Worm (Caenorhabditis elegans) whole organism, L4 larva: ENCODE results near the gene pdi-2.

Experiments used
- aly-2 ChIP-seq: sonication (generic microtip); optimal IDR thresholded peaks from 2 replicates; lab custom pipeline; 2018; ENCODE audit warnings: missing biosample characterization, missing genetic modification characterization
- ama-1 ChIP-seq: fragments of 150-350 bp; optimal IDR thresholded peaks from 2 replicates; lab custom pipeline; 2014; ENCODE audit warnings: inconsistent platforms, mixed read lengths
- ceh-82 ChIP-seq: sonication (generic microtip); optimal IDR thresholded peaks from 2 replicates; lab custom pipeline; 2017; ENCODE audit warnings: missing biosample characterization, missing genetic modification characterization
- dve-1 ChIP-seq: sonication (generic microtip); optimal IDR thresholded peaks from 2 replicates; lab custom pipeline; 2017; ENCODE audit warnings: antibody characterized with exemption, mild to moderate bottlenecking, missing genetic modification characterization, missing compliant biosample characterization; ENCODE audit not compliant: insufficient read depth
- fos-1 ChIP-seq: fragments of 150-350 bp; optimal IDR thresholded peaks from 2 replicates; lab custom pipeline; 2014; ENCODE audit warnings: missing biosample characterization, missing genetic modification characterization
- lin-39 ChIP-seq: fragments of 150-350 bp; optimal IDR thresholded peaks from 2 replicates; lab custom pipeline; 2014; ENCODE audit warnings: missing biosample characterization, missing genetic modification reagents, missing genetic modification characterization
- nhr-111 ChIP-seq: fragments of 200-800 bp; sonication (Bioruptor generic); optimal IDR thresholded peaks from 2 replicates; lab custom pipeline; 2018; ENCODE audit warnings: mild to moderate bottlenecking, missing genetic modification characterization, missing compliant biosample characterization
- nhr-48 ChIP-seq: sonication (generic microtip); optimal IDR thresholded peaks from 2 replicates; lab custom pipeline; 2016; ENCODE audit warnings: mild to moderate bottlenecking, missing genetic modification characterization, missing compliant biosample characterization
- nhr-6 ChIP-seq: fragments of 150-350 bp; optimal IDR thresholded peaks from 2 replicates; lab custom pipeline; 2014; ENCODE audit warnings: missing biosample characterization, missing genetic modification characterization
- pha-4 ChIP-seq, 2 experiments: fragments of 150-350 bp in 1 of 2; fragments of 200-800 bp in 1 of 2; sonication (Bioruptor generic) in 1 of 2; IDR thresholded peaks in 1 of 2; optimal IDR thresholded peaks in 1 of 2; 2 replicates each; pipeline versions ENCODE4 v1.3.6 to Lab custom; 2014 to 2022; ENCODE audit warnings: missing genetic modification characterization in 2 of 2, missing genetic modification reagents in 2 of 2, missing biosample characterization in 1 of 2, missing compliant biosample characterization in 1 of 2
- tag-97 ChIP-seq: fragments of 200-800 bp; sonication (Bioruptor generic); IDR thresholded peaks from 2 replicates; pipeline ENCODE4 v1.3.6; 2022; ENCODE audit warnings: missing genetic modification characterization, missing compliant biosample characterization
- unc-130 ChIP-seq: sonication (generic microtip); optimal IDR thresholded peaks from 2 replicates; lab custom pipeline; 2016; ENCODE audit warnings: missing genetic modification reagents, missing genetic modification characterization, missing compliant biosample characterization
- unc-39 ChIP-seq: sonication (generic microtip); optimal IDR thresholded peaks from 2 replicates; lab custom pipeline; 2017; ENCODE audit warnings: missing biosample characterization, missing genetic modification characterization
- ztf-11 ChIP-seq: fragments of 150-350 bp; optimal IDR thresholded peaks from 2 replicates; lab custom pipeline; 2014; ENCODE audit warnings: missing biosample characterization, missing genetic modification characterization

ce11 chrX:4498478-4498877, 25.5 kb upstream of the pdi-2 start:
- TF ChIP-seq dve-1 (tag; lab: Kevin White, UChicago) (no peak), nhr-6 (no peak), unc-39 (tag; lab: Kevin White, UChicago) (no peak), aly-2 (tag; lab: Kevin White, UChicago) (no peak), ama-1 (lab: Kevin White, UChicago) (no peak), ztf-11 (no peak), ceh-82 (tag; lab: Kevin White, UChicago) (no peak), pha-4 (GFP tag; IDR thresholded peaks at IDR 0.05; lab: Robert Waterston, UW) (no peak), pha-4 (tag; optimal IDR thresholded peaks at IDR 0.05; lab: Kevin White, UChicago) (no peak), lin-39 (no peak), tag-97 (no peak), fos-1 (tag; lab: Kevin White, UChicago) (no peak), nhr-48 (tag; lab: Kevin White, UChicago) (no peak), unc-130 (no peak), nhr-111 (GFP tag; lab: Kevin White, UChicago) (no peak)
